Worm (Caenorhabditis elegans): ENCODE results near the gene ubq-1.
A peak's percentile ranks its signal among the peaks of the same experiment; 100 is the strongest.

The ubq-1 gene

ce11 chrIII:5964058-5964632 lies 24.1 kb downstream of the ubq-1 start:
- TF ChIP-seq drap-1 (GFP tag; optimal IDR thresholded peaks at IDR 0.05) (no peak), elt-1 (tag; optimal IDR thresholded peaks at IDR 0.05; ENCODE audit: borderline replicate concordance, insufficient read depth) (no peak), bed-3 (GFP tag; optimal IDR thresholded peaks at IDR 0.05) (no peak), ceh-39 (tag; optimal IDR thresholded peaks at IDR 0.05) (no peak), nhr-28 (tag; optimal IDR thresholded peaks at IDR 0.05) (no peak), ces-1 (GFP tag; optimal IDR thresholded peaks at IDR 0.05) (no peak), ceh-43 (GFP tag; optimal IDR thresholded peaks at IDR 0.05) (no peak), flh-1 (GFP tag; optimal IDR thresholded peaks at IDR 0.05) (no peak), unc-120 (tag; optimal IDR thresholded peaks at IDR 0.05; ENCODE audit: poor library complexity, severe bottlenecking) (no peak), sptf-1 (tag; optimal IDR thresholded peaks at IDR 0.05) (no peak), M03D4.4 (tag; optimal IDR thresholded peaks at IDR 0.05) (no peak), zip-8 (tag; optimal IDR thresholded peaks at IDR 0.05) (no peak), mab-5 (tag; optimal IDR thresholded peaks at IDR 0.05) (no peak), nhr-76 (tag; optimal IDR thresholded peaks at IDR 0.05) (no peak), snpc-4 (tag; optimal IDR thresholded peaks at IDR 0.05) (no peak), mls-2 (tag; optimal IDR thresholded peaks at IDR 0.05) (no peak), elt-3 (tag; optimal IDR thresholded peaks at IDR 0.05) (no peak), nhr-12 (tag; optimal IDR thresholded peaks at IDR 0.05) (no peak), hlh-1 (tag; optimal IDR thresholded peaks at IDR 0.05) (no peak)

- TF ChIP-seq sem-2 (GFP tag; optimal IDR thresholded peaks at IDR 0.05) (no peak), nhr-76 (tag; optimal IDR thresholded peaks at IDR 0.05) (no peak), ztf-11 (tag; optimal IDR thresholded peaks at IDR 0.05) (no peak), lin-13 (tag; optimal IDR thresholded peaks at IDR 0.05) (no peak), zip-8 (tag; optimal IDR thresholded peaks at IDR 0.05) (no peak), cnd-1 (tag; optimal IDR thresholded peaks at IDR 0.05) (no peak), mep-1 (tag; optimal IDR thresholded peaks at IDR 0.05) (no peak), ceh-39 (tag; optimal IDR thresholded peaks at IDR 0.05) (no peak), elt-1 (tag; optimal IDR thresholded peaks at IDR 0.05; ENCODE audit: borderline replicate concordance, insufficient read depth) (no peak), mls-2 (tag; optimal IDR thresholded peaks at IDR 0.05) (no peak)
Observed at ce11 chrIII:5965368-5965767, 25.3 kb downstream of the ubq-1 start.

ce11 chrIII:5965839-5966463 lies 25.9 kb downstream of the ubq-1 start, which contains the start of gene dct-6:
TSS of gene dct-6 (plus strand) at chrIII:5966413.
- TF ChIP-seq nhr-12 (tag; optimal IDR thresholded peaks at IDR 0.05) (no peak), sem-2 (GFP tag; optimal IDR thresholded peaks at IDR 0.05) (no peak), unc-62 (GFP tag; optimal IDR thresholded peaks at IDR 0.05) (no peak), blmp-1 (tag; optimal IDR thresholded peaks at IDR 0.05) (no peak), bed-3 (GFP tag; optimal IDR thresholded peaks at IDR 0.05) (no peak), lin-13 (tag; optimal IDR thresholded peaks at IDR 0.05) (no peak), mls-2 (tag; optimal IDR thresholded peaks at IDR 0.05) (no peak)

ce11 chrIII:5967640-5968039 lies 27.6 kb downstream of the ubq-1 start:
- no peak for TF ChIP-seq ceh-43 (GFP tag; optimal IDR thresholded peaks at IDR 0.05)
- TF ChIP-seq zip-8 (tag; optimal IDR thresholded peaks at IDR 0.05): peak; percentile 94

ce11 chrIII:5975005-5975730 lies 35.1 kb downstream of the ubq-1 start, which contains the start of gene mlp-1:
TSS of gene mlp-1 (minus strand) at chrIII:5975055.
- TF ChIP-seq M03D4.4 (tag; optimal IDR thresholded peaks at IDR 0.05) (no peak), lin-32 (GFP tag; optimal IDR thresholded peaks at IDR 0.05) (no peak), cnd-1 (tag; optimal IDR thresholded peaks at IDR 0.05) (no peak), unc-120 (tag; optimal IDR thresholded peaks at IDR 0.05; ENCODE audit: poor library complexity, severe bottlenecking) (peak; percentile 15), drap-1 (GFP tag; optimal IDR thresholded peaks at IDR 0.05) (no peak), unc-62 (GFP tag; optimal IDR thresholded peaks at IDR 0.05) (peak; percentile 56), hlh-1 (tag; optimal IDR thresholded peaks at IDR 0.05) (peak; percentile 86)
